Worm (Caenorhabditis elegans) whole organism, young adult: Measurements from ENCODE around the gene C25A8.1.
A peak's percentile ranks its signal among the peaks of the same experiment; 100 is the strongest.

Source experiments
- B0261.1 ChIP-seq: sonication (generic microtip); optimal IDR thresholded peaks from 2 replicates; lab custom pipeline; 2016; ENCODE audit warnings: mild to moderate bottlenecking, missing genetic modification characterization, moderate library complexity, missing compliant biosample characterization
- C06A6.2 ChIP-seq: fragments of 200-800 bp; sonication (Bioruptor generic); conservative IDR thresholded peaks from 2 replicates; pipeline ENCODE4 v1.3.6; 2022; ENCODE audit warnings: missing genetic modification characterization, missing compliant biosample characterization
- C17E4.6 ChIP-seq: fragments of 200-800 bp; sonication (Bioruptor generic); IDR thresholded peaks from 2 replicates; pipeline ENCODE4 v1.3.6; 2022; ENCODE audit warnings: missing genetic modification reagents, missing genetic modification characterization, missing compliant biosample characterization
- F10E7.11 ChIP-seq: sonication (generic microtip); optimal IDR thresholded peaks from 2 replicates; lab custom pipeline; 2017; ENCODE audit warnings: mild to moderate bottlenecking, missing genetic modification characterization, moderate library complexity, missing compliant biosample characterization
- F33H1.4 ChIP-seq: fragments of 200-800 bp; sonication (Bioruptor generic); IDR thresholded peaks from 2 replicates; pipeline ENCODE4 v1.3.6; 2022; ENCODE audit warnings: missing genetic modification reagents, missing genetic modification characterization, missing compliant biosample characterization
- F37B4.10 ChIP-seq: fragments of 200-800 bp; sonication (Bioruptor generic); IDR thresholded peaks from 2 replicates; pipeline ENCODE4 v1.3.6; 2022; ENCODE audit warnings: missing genetic modification characterization, missing compliant biosample characterization
- Y53F4B.3 ChIP-seq: fragments of 200-800 bp; sonication (Bioruptor generic); IDR thresholded peaks from 2 replicates; pipeline ENCODE4 v1.3.6; 2022; ENCODE audit warnings: missing genetic modification reagents, missing genetic modification characterization, missing compliant biosample characterization
- ZK185.1 ChIP-seq: sonication (generic microtip); optimal IDR thresholded peaks from 2 replicates; lab custom pipeline; 2016; ENCODE audit warnings: mild to moderate bottlenecking, missing genetic modification characterization, missing compliant biosample characterization; ENCODE audit not compliant: poor library complexity, severe bottlenecking
- ama-1 ChIP-seq, 3 experiments: fragments of 150-350 bp in 1 of 3; sonication (generic microtip) in 2 of 3; optimal IDR thresholded peaks; 2 replicates each; lab custom pipeline; 2014 to 2018; ENCODE audit warnings: missing biosample characterization in 2 of 3, missing genetic modification characterization in 2 of 3, missing genetic modification reagents in 2 of 3
- aptf-3 ChIP-seq: fragments of 200-800 bp; sonication (Bioruptor generic); IDR thresholded peaks from 2 replicates; pipeline ENCODE4 v1.3.6; 2022; ENCODE audit warnings: missing genetic modification characterization, missing compliant biosample characterization
- athp-1 ChIP-seq: sonication (generic microtip); optimal IDR thresholded peaks from 2 replicates; lab custom pipeline; 2017; ENCODE audit warnings: mild to moderate bottlenecking, missing genetic modification characterization, missing compliant biosample characterization
- attf-3 ChIP-seq: fragments of 200-800 bp; sonication (Bioruptor generic); conservative IDR thresholded peaks from 2 replicates; pipeline ENCODE4 v1.3.6; 2022; ENCODE audit warnings: missing genetic modification reagents, missing genetic modification characterization, missing compliant biosample characterization
- attf-6 ChIP-seq: fragments of 200-800 bp; sonication (Bioruptor generic); IDR thresholded peaks from 2 replicates; pipeline ENCODE4 v1.3.6; 2022; ENCODE audit warnings: missing genetic modification reagents, missing genetic modification characterization, missing compliant biosample characterization
- ceh-79 ChIP-seq: sonication (generic microtip); optimal IDR thresholded peaks from 2 replicates; lab custom pipeline; 2017; ENCODE audit warnings: mild to moderate bottlenecking, missing genetic modification characterization, missing compliant biosample characterization
- chd-7 ChIP-seq: sonication (generic microtip); optimal IDR thresholded peaks from 2 replicates; lab custom pipeline; 2016; ENCODE audit warnings: mild to moderate bottlenecking, missing genetic modification characterization, moderate library complexity, missing compliant biosample characterization
- ekl-4 ChIP-seq: fragments of 200-800 bp; sonication (Bioruptor generic); IDR thresholded peaks from 2 replicates; pipeline ENCODE4 v1.3.6; 2022; ENCODE audit warnings: missing genetic modification reagents, missing genetic modification characterization, missing compliant biosample characterization
- fkh-3 ChIP-seq: sonication (generic microtip); optimal IDR thresholded peaks from 2 replicates; lab custom pipeline; 2016; ENCODE audit warnings: mild to moderate bottlenecking, missing genetic modification characterization, missing compliant biosample characterization
- gei-17 ChIP-seq: fragments of 200-800 bp; sonication (Bioruptor generic); optimal IDR thresholded peaks from 2 replicates; lab custom pipeline; 2018; ENCODE audit warnings: mild to moderate bottlenecking, missing genetic modification characterization, missing compliant biosample characterization
- him-1 ChIP-seq: sonication (generic microtip); optimal IDR thresholded peaks from 2 replicates; lab custom pipeline; 2016; ENCODE audit warnings: missing genotype, missing genetic modification reagents, missing genetic modification characterization, missing compliant biosample characterization
- hmg-1.2 ChIP-seq: fragments of 200-800 bp; sonication (Bioruptor generic); IDR thresholded peaks from 2 replicates; pipeline ENCODE4 v1.3.6; 2022; ENCODE audit warnings: missing genetic modification reagents, missing genetic modification characterization, missing compliant biosample characterization
- lag-1 ChIP-seq: fragments of 200-800 bp; sonication (Bioruptor generic); IDR thresholded peaks from 2 replicates; pipeline ENCODE4 v1.3.6; 2022; ENCODE audit warnings: missing genetic modification reagents, missing genetic modification characterization, missing compliant biosample characterization
- let-607 ChIP-seq, 2 experiments: fragments of 200-800 bp in 1 of 2; sonication (Bioruptor generic) in 1 of 2; sonication (generic microtip) in 1 of 2; optimal IDR thresholded peaks; 2 replicates each; lab custom pipeline; 2016 to 2018; ENCODE audit warnings: mild to moderate bottlenecking in 2 of 2, missing compliant biosample characterization in 2 of 2, missing genetic modification characterization in 2 of 2, moderate library complexity in 2 of 2, missing genotype in 1 of 2
- lsl-1 ChIP-seq: fragments of 200-800 bp; sonication (Bioruptor generic); optimal IDR thresholded peaks from 2 replicates; lab custom pipeline; 2018; ENCODE audit warnings: mild to moderate bottlenecking, missing genetic modification characterization, moderate library complexity, missing compliant biosample characterization
- madf-3 ChIP-seq: fragments of 200-800 bp; sonication (Bioruptor generic); IDR thresholded peaks from 2 replicates; pipeline ENCODE4 v1.3.6; 2022; ENCODE audit warnings: missing genetic modification reagents, missing genetic modification characterization, missing compliant biosample characterization
- madf-8 ChIP-seq: fragments of 200-800 bp; sonication (Bioruptor generic); conservative IDR thresholded peaks from 2 replicates; pipeline ENCODE4 v1.3.6; 2022; ENCODE audit warnings: missing genetic modification reagents, missing genetic modification characterization, missing compliant biosample characterization
- nfya-1 ChIP-seq: sonication (generic microtip); optimal IDR thresholded peaks from 2 replicates; lab custom pipeline; 2017; ENCODE audit warnings: antibody characterized with exemption, missing compliant biosample characterization, missing genetic modification characterization, borderline replicate concordance; ENCODE audit not compliant: insufficient read depth
- nhr-80 ChIP-seq: sonication (generic microtip); optimal IDR thresholded peaks from 2 replicates; lab custom pipeline; 2016; ENCODE audit warnings: missing genetic modification characterization, missing compliant biosample characterization
- nhr-90 ChIP-seq: sonication (generic microtip); optimal IDR thresholded peaks from 2 replicates; lab custom pipeline; 2016; ENCODE audit warnings: missing genotype, mild to moderate bottlenecking, missing genetic modification characterization, missing compliant biosample characterization
- rec-8 ChIP-seq, 2 experiments: sonication (generic microtip); optimal IDR thresholded peaks; 2 replicates each; lab custom pipeline; 2016; ENCODE audit warnings: mild to moderate bottlenecking in 2 of 2, missing genetic modification characterization in 2 of 2, missing genetic modification reagents in 2 of 2, missing genotype in 2 of 2, missing biosample characterization in 1 of 2, missing compliant biosample characterization in 1 of 2, moderate library complexity in 1 of 2
- rpc-1 ChIP-seq, 2 experiments: fragments of 150-350 bp in 1 of 2; sonication (generic microtip) in 1 of 2; optimal IDR thresholded peaks; 2 replicates each; lab custom pipeline; 2014 to 2018; ENCODE audit warnings: missing biosample characterization in 1 of 2, missing genetic modification characterization in 1 of 2, missing genetic modification reagents in 1 of 2, missing genotype in 1 of 2
- sea-2 ChIP-seq: fragments of 200-800 bp; sonication (Bioruptor generic); IDR thresholded peaks from 2 replicates; pipeline ENCODE4 v1.3.6; 2022; ENCODE audit warnings: missing genetic modification characterization, missing compliant biosample characterization
- snpc-1.1 ChIP-seq: sonication (generic microtip); optimal IDR thresholded peaks from 2 replicates; lab custom pipeline; 2017; ENCODE audit warnings: missing genetic modification characterization, mild to moderate bottlenecking, missing compliant biosample characterization, antibody characterized with exemption, moderate library complexity, missing genotype, missing genetic modification reagents; ENCODE audit not compliant: insufficient read depth
- snpc-1.3 ChIP-seq: sonication (generic microtip); optimal IDR thresholded peaks from 2 replicates; lab custom pipeline; 2017; ENCODE audit warnings: missing genetic modification characterization, mild to moderate bottlenecking, missing compliant biosample characterization, antibody characterized with exemption, moderate library complexity, missing genotype, missing genetic modification reagents; ENCODE audit not compliant: insufficient read depth
- snpc-4 ChIP-seq, 5 experiments: fragments of 150-350 bp in 1 of 5; sonication (generic microtip) in 4 of 5; optimal IDR thresholded peaks; 2 replicates each; lab custom pipeline; 2014 to 2018; ENCODE audit warnings: missing genetic modification characterization in 5 of 5, missing biosample characterization in 3 of 5, antibody characterized with exemption in 2 of 5, mild to moderate bottlenecking in 2 of 5, missing compliant biosample characterization in 2 of 5, missing genotype in 2 of 5, moderate library complexity in 2 of 5, missing genetic modification reagents in 1 of 5
- sptf-2 ChIP-seq: fragments of 200-800 bp; sonication (Bioruptor generic); optimal IDR thresholded peaks from 2 replicates; lab custom pipeline; 2018; ENCODE audit warnings: mild to moderate bottlenecking, missing genetic modification characterization, missing compliant biosample characterization
- tbp1 ChIP-seq: fragments of 200-800 bp; sonication (Bioruptor generic); optimal IDR thresholded peaks from 2 replicates; lab custom pipeline; 2018; ENCODE audit warnings: mild to moderate bottlenecking, missing genetic modification characterization, missing compliant biosample characterization
- unc-130 ChIP-seq: sonication (generic microtip); optimal IDR thresholded peaks from 2 replicates; lab custom pipeline; 2016; ENCODE audit warnings: missing genetic modification reagents, missing genetic modification characterization, missing compliant biosample characterization
- unc-62 ChIP-seq: fragments of 150-350 bp; optimal IDR thresholded peaks from 2 replicates; lab custom pipeline; 2014; ENCODE audit warnings: missing biosample characterization, missing genetic modification reagents, missing genetic modification characterization
- zfh-2 ChIP-seq: fragments of 200-800 bp; sonication (Bioruptor generic); conservative IDR thresholded peaks from 2 replicates; pipeline ENCODE4 v1.3.6; 2022; ENCODE audit warnings: missing genetic modification reagents, missing genetic modification characterization, missing compliant biosample characterization
- ztf-26 ChIP-seq: sonication (generic microtip); optimal IDR thresholded peaks from 2 replicates; lab custom pipeline; 2017; ENCODE audit warnings: missing genetic modification characterization, missing compliant biosample characterization

C25A8.1 gene

DNA sequence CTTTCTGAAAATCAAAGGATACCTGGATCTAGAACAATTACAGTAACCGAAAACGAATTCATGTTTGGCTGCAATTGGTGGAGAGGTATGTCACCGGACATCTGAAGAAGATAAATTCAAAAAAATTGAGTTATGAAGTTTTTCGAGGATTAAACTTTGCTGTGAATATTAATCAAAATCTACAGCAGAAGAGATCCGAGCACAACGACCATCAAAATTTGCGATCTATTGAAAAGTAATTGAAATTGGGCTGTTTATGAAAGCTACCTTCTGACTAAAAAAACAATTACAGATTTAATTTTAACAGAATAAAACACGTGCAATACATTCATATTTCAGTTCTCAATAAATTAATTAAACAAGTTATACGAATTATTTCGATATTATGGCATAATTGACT lies 21.5 kb downstream of the C25A8.1 start, which contains the start of gene C06G3.8:
C06G3.8 (minus strand) TSS at position 101 of the 400 bp plus-strand sequence.
- no peak for TF ChIP-seq madf-3

DNA sequence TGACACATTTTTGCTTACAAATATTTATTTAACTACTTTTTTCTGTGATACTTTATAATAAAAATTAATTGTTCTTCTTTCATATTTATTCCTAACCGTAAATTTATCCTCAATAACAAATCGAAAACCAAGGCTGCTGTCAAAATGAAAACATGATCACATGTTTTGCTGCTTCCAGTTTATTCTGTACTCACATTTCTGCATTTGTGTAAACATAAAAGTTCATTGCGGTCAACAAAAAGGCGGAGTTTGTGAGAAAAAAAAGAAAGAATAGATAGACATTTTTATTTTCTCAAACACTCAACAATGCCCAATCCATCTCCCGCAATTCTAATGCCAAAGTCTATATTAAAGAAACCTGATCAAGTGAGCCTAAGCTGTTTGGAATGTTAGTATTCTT lies 24.9 kb downstream of the C25A8.1 start, which contains the start of gene C06G3.3:
C06G3.3 (plus strand) TSS at position 301 of the 400 bp plus-strand sequence.
- no peak for TF ChIP-seq ekl-4 (GFP tag; lab: Robert Waterston, UW)
- no peak for TF ChIP-seq snpc-4 (GFP tag; optimal IDR thresholded peaks at IDR 0.05; lab: Kevin White, UChicago)
- TF ChIP-seq snpc-4 (tag; optimal IDR thresholded peaks at IDR 0.05; lab: Kevin White, UChicago) = no peak
- no peak for TF ChIP-seq sptf-2 (GFP tag; lab: Kevin White, UChicago)
- TF ChIP-seq zfh-2 = no peak
- no peak for TF ChIP-seq him-1 (tag; lab: Kevin White, UChicago)
- no peak for TF ChIP-seq let-607 (tag; optimal IDR thresholded peaks at IDR 0.05; lab: Kevin White, UChicago)
- TF ChIP-seq F10E7.11 (tag; lab: Kevin White, UChicago) = no peak
- no peak for TF ChIP-seq sea-2 (GFP tag; lab: Robert Waterston, UW)
- TF ChIP-seq ceh-79 (tag; lab: Kevin White, UChicago) = no peak
- no peak for TF ChIP-seq ama-1 (optimal IDR thresholded peaks at IDR 0.05; lab: Kevin White, UChicago)
- TF ChIP-seq ama-1 (GFP tag; optimal IDR thresholded peaks at IDR 0.05; lab: Kevin White, UChicago) = no peak
- no peak for TF ChIP-seq attf-3 (GFP tag; lab: Robert Waterston, UW)
- no peak for TF ChIP-seq rpc-1 (optimal IDR thresholded peaks at IDR 0.05; lab: Kevin White, UChicago)
- no peak for TF ChIP-seq rpc-1 (tag; optimal IDR thresholded peaks at IDR 0.05; lab: Kevin White, UChicago)
- TF ChIP-seq, all 124 proteins: peak for 0

DNA sequence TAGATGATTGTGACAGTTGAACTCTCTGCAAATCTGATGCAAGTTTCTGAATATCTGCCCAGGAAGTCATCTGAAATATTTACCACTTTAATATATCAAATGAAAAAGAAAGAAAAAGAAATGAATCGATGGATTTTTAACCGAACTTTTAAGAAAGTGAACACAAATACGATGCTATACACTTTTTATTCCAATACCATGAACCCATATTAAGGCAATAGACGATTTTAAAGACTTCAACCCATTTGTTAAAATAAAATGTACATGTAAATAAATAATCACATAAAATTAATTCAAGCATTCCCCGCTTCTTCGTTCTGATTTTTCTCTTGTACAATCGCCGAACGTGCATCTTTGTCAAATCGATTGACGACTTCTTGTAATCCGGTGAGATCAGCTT lies 25.9 kb downstream of the C25A8.1 start, which contains the start of gene ufl-1:
ufl-1 (minus strand) TSS at position 70 of the 400 bp plus-strand sequence.
- no peak for TF ChIP-seq sptf-2 (GFP tag; lab: Kevin White, UChicago)
- no peak for TF ChIP-seq nhr-90 (tag; lab: Kevin White, UChicago)
- TF ChIP-seq C17E4.6 (GFP tag; lab: Robert Waterston, UW) = no peak
- TF ChIP-seq madf-8 = no peak
- no peak for TF ChIP-seq lsl-1 (GFP tag; lab: Kevin White, UChicago)
- no peak for TF ChIP-seq nfya-1 (tag; lab: Kevin White, UChicago)
- no peak for TF ChIP-seq unc-62 (GFP tag; lab: Kevin White, UChicago)
- TF ChIP-seq ztf-26 (tag; lab: Kevin White, UChicago) = no peak
- no peak for TF ChIP-seq aptf-3 (GFP tag; lab: Robert Waterston, UW)
- TF ChIP-seq tbp1 (GFP tag; lab: Kevin White, UChicago) = no peak

DNA sequence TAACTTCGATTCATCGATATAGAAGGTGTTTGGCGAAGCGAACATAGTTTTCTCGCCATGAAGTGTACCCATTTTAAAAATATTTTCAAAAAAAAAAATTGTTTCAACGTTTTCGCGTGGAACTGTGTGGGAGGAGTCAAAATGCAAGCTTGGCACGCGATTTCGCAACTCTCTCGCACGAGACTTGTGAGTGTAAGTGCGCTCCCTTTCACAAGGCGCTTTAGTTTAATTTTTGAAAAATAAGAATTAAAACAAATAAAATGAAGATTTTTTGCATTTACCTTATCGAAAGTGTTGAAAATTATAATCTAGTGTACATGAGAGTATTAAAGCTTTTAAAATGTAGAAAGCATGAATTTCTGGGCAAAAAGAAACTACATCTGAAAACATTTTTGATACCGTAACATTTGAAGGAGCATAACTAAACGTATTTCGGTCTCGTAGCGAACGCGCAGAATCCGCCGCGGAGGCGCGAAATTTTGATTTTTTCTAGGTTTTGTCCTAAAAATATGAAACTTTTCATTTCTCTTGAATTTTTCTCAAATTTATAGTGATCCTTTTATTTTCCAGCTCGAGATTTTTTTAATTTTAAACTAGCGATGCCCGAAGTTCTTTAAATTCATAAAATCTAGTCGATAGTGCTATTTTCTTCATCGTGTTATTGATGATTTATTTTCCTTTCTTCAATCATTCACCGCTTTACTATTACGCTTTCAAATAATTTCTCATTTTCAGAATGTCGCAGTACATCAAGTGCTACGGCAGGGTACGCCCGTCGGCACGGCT lies 28.7 kb downstream of the C25A8.1 start, which contains the start of the genes cogc-2 and klp-18:
cogc-2 (minus strand) TSS at position 105 of the 786 bp plus-strand sequence.
klp-18 (plus strand) TSS at position 736 of the 786 bp plus-strand sequence.
- TF ChIP-seq ZK185.1 = peak; percentile 72
- peak; percentile 45 for TF ChIP-seq nhr-80 (tag; lab: Kevin White, UChicago)
- TF ChIP-seq chd-7 (tag; lab: Kevin White, UChicago) = peak; percentile 10
- TF ChIP-seq F33H1.4 (GFP tag; lab: Robert Waterston, UW) = peak; percentile 99
- no peak for TF ChIP-seq lag-1 (GFP tag; lab: Robert Waterston, UW)
- no peak for TF ChIP-seq gei-17 (GFP tag; lab: Kevin White, UChicago)
- TF ChIP-seq hmg-1.2 (GFP tag; lab: Robert Waterston, UW) = peak; percentile 52
- TF ChIP-seq athp-1 (tag; lab: Kevin White, UChicago) = peak; percentile 78
- TF ChIP-seq snpc-1.1 (tag; lab: Kevin White, UChicago) = peak; percentile 22
- peak; percentile 78 for TF ChIP-seq Y53F4B.3 (GFP tag; lab: Robert Waterston, UW)
- TF ChIP-seq B0261.1 (tag; lab: Kevin White, UChicago) = no peak
- TF ChIP-seq madf-8 = peak; percentile 100
- peak; percentile 85 for TF ChIP-seq unc-130
- TF ChIP-seq fkh-3 (tag; lab: Kevin White, UChicago) = no peak
- no peak for TF ChIP-seq rec-8 (tag; optimal IDR thresholded peaks at IDR 0.05; lab: Kevin White, UChicago)
- TF ChIP-seq attf-6 (GFP tag; lab: Robert Waterston, UW) = peak; percentile 87
- TF ChIP-seq F37B4.10 (GFP tag; lab: Robert Waterston, UW) = no peak
- TF ChIP-seq C06A6.2 (GFP tag; lab: Robert Waterston, UW) = 0 out of 2 replicates have a peak, but pooled peaks have one; percentile 47
- peak; percentile 45 for TF ChIP-seq snpc-1.3 (tag; lab: Kevin White, UChicago)
